Fruit fly (Drosophila melanogaster): ENCODE data around the gene CG14777.

The CG14777 gene

dm6 chrX:1508241-1508823, 42.4 kb downstream of the CG14777 start (continued):
- TF ChIP-seq Awh (GFP tag; IDR thresholded peaks at IDR 0.05) (no peak), vfl (GFP tag; optimal IDR thresholded peaks at IDR 0.05) (no peak), Meics (GFP tag; optimal IDR thresholded peaks at IDR 0.05) (no peak), CG17912 (GFP tag; optimal IDR thresholded peaks at IDR 0.05) (no peak), CG11456 (GFP tag; IDR thresholded peaks at IDR 0.05) (no peak), CG2678 (tag; optimal IDR thresholded peaks at IDR 0.05) (peak; percentile 33), CG7357 (GFP tag; IDR thresholded peaks at IDR 0.05) (no peak)

dm6 chrX:1512753-1513226, 46.9 kb downstream of the CG14777 start, which contains the start of gene CG14795:
CG14795 (minus strand) TSS chrX:1512803.
- TF ChIP-seq CG6791 (GFP tag; IDR thresholded peaks at IDR 0.05; ENCODE audit: partially characterized antibody) (peak; percentile 97), Dek (tag; optimal IDR thresholded peaks at IDR 0.05) (peak; percentile 50), GATAe (GFP tag; conservative IDR thresholded peaks at IDR 0.05) (no peak), zen2 (GFP tag; IDR thresholded peaks at IDR 0.05; ENCODE audit: partially characterized antibody) (peak; percentile 84; the same call in 2 of the 3 replicates), Side (GFP tag; optimal IDR thresholded peaks at IDR 0.05) (no peak), crp (GFP tag; optimal IDR thresholded peaks at IDR 0.05) (peak in 1 of 2 experiments; percentile 17), CG2678 (tag; optimal IDR thresholded peaks at IDR 0.05) (peak; percentile 13), NFAT (GFP tag; IDR thresholded peaks at IDR 0.05) (no peak), chm (GFP tag; IDR thresholded peaks at IDR 0.05) (no peak), Nf-YB (GFP tag; optimal IDR thresholded peaks at IDR 0.05) (peak; percentile 4), dmrt99B (tag; optimal IDR thresholded peaks at IDR 0.05) (no peak), CG14014 (GFP tag; IDR thresholded peaks at IDR 0.05) (no peak), HLH3B (GFP tag; IDR thresholded peaks at IDR 0.05) (no peak), CG1602 (GFP tag; optimal IDR thresholded peaks at IDR 0.05) (no peak), tup (GFP tag; optimal IDR thresholded peaks at IDR 0.05) (no peak), CG30020 (tag; optimal IDR thresholded peaks at IDR 0.05) (peak; percentile 33), Bgb (GFP tag; IDR thresholded peaks at IDR 0.05; ENCODE audit: partially characterized antibody) (peak; percentile 98), C15 (GFP tag; IDR thresholded peaks at IDR 0.05) (no peak), sens (GFP tag) (peak; percentile 19), D19B (GFP tag; optimal IDR thresholded peaks at IDR 0.05) (no peak), Abd-B (GFP tag; optimal IDR thresholded peaks at IDR 0.05) (peak; percentile 43), Awh (GFP tag; IDR thresholded peaks at IDR 0.05) (no peak), ara (GFP tag; IDR thresholded peaks at IDR 0.05) (peak; percentile 25; the same call in 1 of the 2 replicates), Hr51 (GFP tag; optimal IDR thresholded peaks at IDR 0.05) (peak in 1 of 2 experiments; percentile 28), CG9817 (tag; optimal IDR thresholded peaks at IDR 0.05) (peak; percentile 37), CG14050 (GFP tag; IDR thresholded peaks at IDR 0.05) (no peak), exex (tag; optimal IDR thresholded peaks at IDR 0.05) (peak; percentile 31), Six4 (GFP tag; optimal IDR thresholded peaks at IDR 0.05) (no peak), CG16815 (GFP tag; optimal IDR thresholded peaks at IDR 0.05) (no peak), Hey (tag; optimal IDR thresholded peaks at IDR 0.05) (peak; percentile 0), CG13894 (tag; optimal IDR thresholded peaks at IDR 0.05) (peak; percentile 78), CG4328 (GFP tag; optimal IDR thresholded peaks at IDR 0.05) (no peak), CG15073 (GFP tag; optimal IDR thresholded peaks at IDR 0.05) (no peak), CG7963 (GFP tag; IDR thresholded peaks at IDR 0.05; ENCODE audit: partially characterized antibody) (peak; percentile 90), CG10267 (tag; optimal IDR thresholded peaks at IDR 0.05) (peak; percentile 80), Dref (GFP tag; IDR thresholded peaks at IDR 0.05) (peak; percentile 99), slbo (GFP tag; IDR thresholded peaks at IDR 0.05) (peak; percentile 51; the same call in 1 of the 2 replicates), CG2116 (GFP tag; optimal IDR thresholded peaks at IDR 0.05) (peak; percentile 93), Drgx (GFP tag; IDR thresholded peaks at IDR 0.05) (no peak), CG10979 (tag; optimal IDR thresholded peaks at IDR 0.05) (peak; percentile 27), Tbp (GFP tag; optimal IDR thresholded peaks at IDR 0.05) (no peak), slp2 (GFP tag; optimal IDR thresholded peaks at IDR 0.05) (no peak), CG7271 (tag; optimal IDR thresholded peaks at IDR 0.05) (no peak)

Measured in whole organism, embryonic.